Worm (Caenorhabditis elegans) whole organism, L1 larva: ENCODE data around the gene cope-1.

ENCODE experiments used
- C34B4.2 ChIP-seq: sonication (generic microtip); optimal IDR thresholded peaks from 2 replicates; lab custom pipeline; 2017; ENCODE audit warnings: mild to moderate bottlenecking, missing genetic modification characterization, missing compliant biosample characterization
- alr-1 ChIP-seq: fragments of 200-800 bp; sonication (Bioruptor generic); optimal IDR thresholded peaks from 2 replicates; lab custom pipeline; 2018; ENCODE audit warnings: borderline replicate concordance, mild to moderate bottlenecking, missing genetic modification characterization, missing compliant biosample characterization
- aly-2 ChIP-seq: fragments of 150-350 bp; optimal IDR thresholded peaks from 2 replicates; lab custom pipeline; 2014; ENCODE audit warnings: missing biosample characterization, missing genetic modification characterization
- ama-1 ChIP-seq: fragments of 150-350 bp; optimal IDR thresholded peaks from 2 replicates; lab custom pipeline; 2014
- ceh-8 ChIP-seq: fragments of 200-800 bp; sonication (Bioruptor generic); optimal IDR thresholded peaks from 2 replicates; lab custom pipeline; 2018; ENCODE audit warnings: mild to moderate bottlenecking, missing genetic modification characterization, moderate library complexity, missing compliant biosample characterization
- ceh-82 ChIP-seq, 3 experiments: fragments of 150-350 bp in 1 of 3; sonication (generic microtip) in 2 of 3; optimal IDR thresholded peaks; 2 replicates each; lab custom pipeline; 2014 to 2017; ENCODE audit warnings: missing biosample characterization in 3 of 3, missing genetic modification characterization in 3 of 3
- ces-1 ChIP-seq: fragments of 150-350 bp; optimal IDR thresholded peaks from 2 replicates; lab custom pipeline; 2014; ENCODE audit warnings: missing biosample characterization, missing genetic modification reagents, missing genetic modification characterization
- dsc-1 ChIP-seq: sonication (generic microtip); optimal IDR thresholded peaks from 2 replicates; lab custom pipeline; 2016; ENCODE audit warnings: mild to moderate bottlenecking, missing genetic modification characterization, missing compliant biosample characterization
- egl-13 ChIP-seq: sonication (generic microtip); optimal IDR thresholded peaks from 2 replicates; lab custom pipeline; 2016; ENCODE audit warnings: missing genotype, missing genetic modification reagents, missing genetic modification characterization, missing compliant biosample characterization
- egl-27 ChIP-seq, 2 experiments: fragments of 150-350 bp in 1 of 2; sonication (generic microtip); optimal IDR thresholded peaks; 3 replicates each; lab custom pipeline; 2017 to 2018; ENCODE audit warnings: missing biosample characterization in 2 of 2, missing genetic modification characterization in 2 of 2, missing genetic modification reagents in 2 of 2
- elt-2 ChIP-seq: sonication (generic microtip); optimal IDR thresholded peaks from 2 replicates; lab custom pipeline; 2016; ENCODE audit warnings: missing genetic modification characterization, mild to moderate bottlenecking, inconsistent platforms, missing compliant biosample characterization, missing genetic modification reagents
- ets-5 ChIP-seq: fragments of 200-800 bp; sonication (Bioruptor generic); IDR thresholded peaks from 2 replicates; pipeline ENCODE4 v1.3.6; 2022; ENCODE audit warnings: missing genetic modification characterization, missing compliant biosample characterization
- fkh-10 ChIP-seq: sonication (generic microtip); optimal IDR thresholded peaks from 2 replicates; lab custom pipeline; 2017; ENCODE audit warnings: missing biosample characterization, missing genetic modification reagents, missing genetic modification characterization
- fkh-8 ChIP-seq: sonication (generic microtip); optimal IDR thresholded peaks from 2 replicates; lab custom pipeline; 2016; ENCODE audit warnings: mild to moderate bottlenecking, missing genetic modification characterization, missing compliant biosample characterization
- grh-1 ChIP-seq: fragments of 200-800 bp; sonication (Bioruptor generic); IDR thresholded peaks from 2 replicates; pipeline ENCODE4 v1.3.6; 2022; ENCODE audit warnings: missing genetic modification reagents, missing genetic modification characterization, missing compliant biosample characterization
- hlh-17 ChIP-seq: fragments of 200-800 bp; sonication (Bioruptor generic); optimal IDR thresholded peaks from 2 replicates; lab custom pipeline; 2018; ENCODE audit warnings: missing genetic modification characterization, mild to moderate bottlenecking, missing compliant biosample characterization, moderate library complexity, borderline replicate concordance
- hpl-2 ChIP-seq: fragments of 150-350 bp; optimal IDR thresholded peaks from 2 replicates; lab custom pipeline; 2014; ENCODE audit warnings: missing biosample characterization, missing genetic modification reagents, missing genetic modification characterization
- irx-1 ChIP-seq: sonication (generic microtip); optimal IDR thresholded peaks from 2 replicates; lab custom pipeline; 2016; ENCODE audit warnings: missing genetic modification characterization, missing compliant biosample characterization
- isw-1 ChIP-seq: fragments of 200-800 bp; sonication (Bioruptor generic); IDR thresholded peaks from 2 replicates; pipeline ENCODE4 v1.3.6; 2022; ENCODE audit warnings: missing genetic modification characterization, missing compliant biosample characterization
- jun-1 ChIP-seq: fragments of 150-350 bp; optimal IDR thresholded peaks from 2 replicates; lab custom pipeline; 2014; ENCODE audit warnings: missing biosample characterization, missing genetic modification reagents, missing genetic modification characterization
- lin-14 ChIP-seq: fragments of 200-800 bp; sonication (Bioruptor generic); optimal IDR thresholded peaks from 2 replicates; lab custom pipeline; 2018; ENCODE audit warnings: mild to moderate bottlenecking, missing genetic modification characterization, moderate library complexity, missing compliant biosample characterization
- lir-3 ChIP-seq: sonication (generic microtip); optimal IDR thresholded peaks from 2 replicates; lab custom pipeline; 2016; ENCODE audit warnings: mild to moderate bottlenecking, missing genetic modification characterization, moderate library complexity, missing compliant biosample characterization; ENCODE audit not compliant: poor library complexity
- mab-9 ChIP-seq: fragments of 200-800 bp; sonication (Bioruptor generic); IDR thresholded peaks from 2 replicates; pipeline ENCODE4 v1.3.6; 2022; ENCODE audit warnings: missing genetic modification reagents, missing genetic modification characterization, missing compliant biosample characterization
- mef-2 ChIP-seq: fragments of 150-350 bp; optimal IDR thresholded peaks from 2 replicates; lab custom pipeline; 2014; ENCODE audit warnings: missing biosample characterization, missing genetic modification characterization
- nhr-11 ChIP-seq: fragments of 150-350 bp; optimal IDR thresholded peaks from 2 replicates; lab custom pipeline; 2014; ENCODE audit warnings: missing biosample characterization, missing genetic modification characterization
- nhr-12 ChIP-seq: sonication (generic microtip); optimal IDR thresholded peaks from 2 replicates; lab custom pipeline; 2017; ENCODE audit warnings: missing biosample characterization, missing genetic modification characterization
- nhr-20 ChIP-seq: sonication (generic microtip); optimal IDR thresholded peaks from 2 replicates; lab custom pipeline; 2016; ENCODE audit warnings: mild to moderate bottlenecking, missing genetic modification characterization, missing compliant biosample characterization
- nhr-237 ChIP-seq: fragments of 150-350 bp; optimal IDR thresholded peaks from 2 replicates; lab custom pipeline; 2014; ENCODE audit warnings: missing biosample characterization, missing genetic modification characterization
- nhr-28 ChIP-seq: fragments of 150-350 bp; optimal IDR thresholded peaks from 2 replicates; lab custom pipeline; 2014; ENCODE audit warnings: missing biosample characterization, missing genetic modification characterization
- nhr-47 ChIP-seq: sonication (generic microtip); optimal IDR thresholded peaks from 2 replicates; lab custom pipeline; 2016; ENCODE audit warnings: mild to moderate bottlenecking, missing genetic modification characterization, moderate library complexity, missing compliant biosample characterization
- nhr-71 ChIP-seq: sonication (generic microtip); optimal IDR thresholded peaks from 2 replicates; lab custom pipeline; 2016; ENCODE audit warnings: mild to moderate bottlenecking, missing genetic modification characterization, moderate library complexity, missing compliant biosample characterization
- nhr-76 ChIP-seq: sonication (generic microtip); optimal IDR thresholded peaks from 2 replicates; lab custom pipeline; 2017; ENCODE audit warnings: missing biosample characterization, missing genetic modification characterization
- nhr-77 ChIP-seq: fragments of 150-350 bp; optimal IDR thresholded peaks from 2 replicates; lab custom pipeline; 2014; ENCODE audit warnings: missing biosample characterization, missing genetic modification characterization
- nhr-84 ChIP-seq: sonication (generic microtip); optimal IDR thresholded peaks from 2 replicates; lab custom pipeline; 2017; ENCODE audit warnings: missing biosample characterization, missing genetic modification characterization
- nhr-85 ChIP-seq: sonication (generic microtip); peaks from one replicate; lab custom pipeline; 2016; ENCODE audit warnings: missing genetic modification characterization, inconsistent platforms, missing compliant biosample characterization
- nhr-90 ChIP-seq: sonication (generic microtip); optimal IDR thresholded peaks from 2 replicates; lab custom pipeline; 2016; ENCODE audit warnings: mild to moderate bottlenecking, missing genetic modification characterization, missing compliant biosample characterization; ENCODE audit not compliant: poor library complexity
- pag-3 ChIP-seq: sonication (generic microtip); optimal IDR thresholded peaks from 2 replicates; lab custom pipeline; 2017; ENCODE audit warnings: missing genetic modification characterization, mild to moderate bottlenecking, missing compliant biosample characterization, antibody characterized with exemption, borderline replicate concordance; ENCODE audit not compliant: insufficient read depth
- pax-3 ChIP-seq: fragments of 200-800 bp; sonication (Bioruptor generic); optimal IDR thresholded peaks from 2 replicates; lab custom pipeline; 2018; ENCODE audit warnings: mild to moderate bottlenecking, missing genetic modification characterization, moderate library complexity, missing compliant biosample characterization
- pqm-1 ChIP-seq: sonication (generic microtip); optimal IDR thresholded peaks from 3 replicates; lab custom pipeline; 2017; ENCODE audit warnings: missing biosample characterization, missing genetic modification characterization
- skn-1 ChIP-seq: fragments of 150-350 bp; optimal IDR thresholded peaks from 2 replicates; lab custom pipeline; 2014; ENCODE audit warnings: missing biosample characterization, missing genetic modification characterization
- snpc-4 ChIP-seq: fragments of 150-350 bp; optimal IDR thresholded peaks from 2 replicates; lab custom pipeline; 2014; ENCODE audit warnings: missing biosample characterization, missing genetic modification characterization
- snu-23 ChIP-seq: sonication (generic microtip); optimal IDR thresholded peaks from 2 replicates; lab custom pipeline; 2016; ENCODE audit warnings: missing genetic modification characterization, missing compliant biosample characterization
- sox-4 ChIP-seq: sonication (generic microtip); optimal IDR thresholded peaks from 2 replicates; lab custom pipeline; 2016; ENCODE audit warnings: missing genetic modification characterization, missing compliant biosample characterization
- sup-37 ChIP-seq: fragments of 200-800 bp; sonication (Bioruptor generic); optimal IDR thresholded peaks from 2 replicates; lab custom pipeline; 2018; ENCODE audit warnings: mild to moderate bottlenecking, missing genetic modification characterization, missing compliant biosample characterization
- swsn-7 ChIP-seq: sonication (generic microtip); optimal IDR thresholded peaks from 2 replicates; lab custom pipeline; 2016; ENCODE audit warnings: missing genetic modification characterization, missing compliant biosample characterization
- tbx-2 ChIP-seq: sonication (generic microtip); optimal IDR thresholded peaks from 2 replicates; lab custom pipeline; 2016; ENCODE audit warnings: missing genetic modification characterization, missing compliant biosample characterization
- unc-130 ChIP-seq: fragments of 150-350 bp; optimal IDR thresholded peaks from 2 replicates; lab custom pipeline; 2017; ENCODE audit warnings: missing biosample characterization, missing genetic modification characterization, inconsistent platforms
- unc-30 ChIP-seq: sonication (generic microtip); optimal IDR thresholded peaks from 2 replicates; lab custom pipeline; 2017; ENCODE audit warnings: missing biosample characterization, missing genetic modification characterization
- zip-4 ChIP-seq: fragments of 200-800 bp; sonication (Bioruptor generic); optimal IDR thresholded peaks from 2 replicates; lab custom pipeline; 2018; ENCODE audit warnings: mild to moderate bottlenecking, missing genetic modification characterization, moderate library complexity, missing compliant biosample characterization
- ztf-11 ChIP-seq, 2 experiments: sonication (generic microtip); optimal IDR thresholded peaks; 2 replicates each; lab custom pipeline; 2016 to 2017; ENCODE audit warnings: missing genetic modification characterization in 2 of 2, missing biosample characterization in 1 of 2, missing compliant biosample characterization in 1 of 2
- ztf-4 ChIP-seq: fragments of 150-350 bp; optimal IDR thresholded peaks from 2 replicates; lab custom pipeline; 2014; ENCODE audit warnings: missing biosample characterization, missing genetic modification characterization

The cope-1 gene

DNA sequence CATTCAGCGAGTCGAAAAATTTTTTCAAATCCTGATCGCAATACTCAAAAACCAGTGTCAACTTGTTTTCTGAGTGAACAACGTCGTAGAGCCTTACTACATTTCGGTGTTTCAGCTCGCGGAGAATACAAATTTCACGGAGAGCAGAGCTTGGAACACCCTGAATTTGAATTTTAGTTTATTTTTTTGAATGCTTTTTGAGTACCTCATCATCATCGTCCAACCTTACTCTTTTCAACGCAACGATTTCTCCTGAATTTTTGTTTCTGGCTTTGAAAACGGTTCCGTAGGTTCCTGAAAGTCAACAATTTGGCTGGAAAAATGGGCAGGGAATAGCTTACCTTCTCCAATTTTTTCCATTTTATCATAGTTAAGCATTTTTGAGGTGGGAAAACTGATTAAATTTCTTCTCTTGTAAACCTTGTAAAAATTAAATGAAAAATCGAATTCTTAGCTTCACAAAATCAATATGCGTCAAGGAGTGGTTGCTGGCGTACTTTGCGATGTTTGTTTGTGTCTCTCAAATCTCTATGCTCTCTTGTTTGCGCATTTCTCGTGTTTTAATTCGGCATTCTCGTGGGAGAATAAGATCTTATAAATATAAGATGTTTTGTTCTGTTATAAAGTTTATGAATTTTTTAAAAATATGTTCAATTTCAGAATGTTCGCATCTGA, 40.0 kb downstream of the cope-1 start, which contains the start of gene cdk-5:
cdk-5 (minus strand) TSS at position 425 of the 675 bp plus-strand sequence.
- TF ChIP-seq hlh-17 (no peak), nhr-84 (tag; lab: Kevin White, UChicago) (no peak), irx-1 (peak; percentile 93), ets-5 (GFP tag; lab: Robert Waterston, UW) (no peak), pax-3 (tag; lab: Kevin White, UChicago) (peak; percentile 83), mef-2 (tag; lab: Kevin White, UChicago) (peak; percentile 2), tbx-2 (tag; lab: Kevin White, UChicago) (peak; percentile 97), zip-4 (peak; percentile 86), nhr-237 (tag; lab: Kevin White, UChicago) (peak; percentile 55), elt-2 (tag; lab: Kevin White, UChicago) (peak; percentile 75), jun-1 (tag; lab: Kevin White, UChicago) (peak; percentile 86), snu-23 (peak; percentile 98), ama-1 (lab: Kevin White, UChicago) (peak; percentile 93), unc-30 (tag; lab: Kevin White, UChicago) (peak; percentile 84), dsc-1 (tag; lab: Kevin White, UChicago) (peak; percentile 97), nhr-76 (tag; lab: Kevin White, UChicago) (no peak), aly-2 (tag; lab: Kevin White, UChicago) (peak; percentile 96), lin-14 (GFP tag; lab: Kevin White, UChicago) (peak; percentile 90), swsn-7 (tag; lab: Kevin White, UChicago) (peak; percentile 97), unc-130 (tag; lab: Kevin White, UChicago) (peak; percentile 93), nhr-77 (tag; lab: Kevin White, UChicago) (peak; percentile 81), snpc-4 (tag; lab: Kevin White, UChicago) (peak; percentile 87), fkh-10 (peak; percentile 58), nhr-20 (tag; lab: Kevin White, UChicago) (peak; percentile 95), C34B4.2 (no peak), alr-1 (tag; lab: Kevin White, UChicago) (no peak), mab-9 (GFP tag; lab: Robert Waterston, UW) (peak; percentile 81), sox-4 (tag; lab: Kevin White, UChicago) (peak; percentile 82), sup-37 (GFP tag; lab: Kevin White, UChicago) (peak; percentile 50), nhr-47 (tag; lab: Kevin White, UChicago) (peak; percentile 98), nhr-28 (no peak), nhr-12 (tag; lab: Kevin White, UChicago) (peak; percentile 33), hpl-2 (peak; percentile 83), egl-27 (tag; optimal IDR thresholded peaks at IDR 0.05; lab: Kevin White, UChicago) (no peak), pag-3 (tag; lab: Kevin White, UChicago) (no peak), pqm-1 (tag; lab: Kevin White, UChicago) (no peak), nhr-71 (peak; percentile 98), grh-1 (GFP tag; lab: Robert Waterston, UW) (peak; percentile 87), ztf-11 (tag; optimal IDR thresholded peaks at IDR 0.05; lab: Kevin White, UChicago) (peak in 1 of 2 experiments; percentile 78), fkh-8 (tag; lab: Kevin White, UChicago) (peak; percentile 83), skn-1 (tag; lab: Kevin White, UChicago) (peak; percentile 91), ztf-4 (tag; lab: Kevin White, UChicago) (peak; percentile 84), nhr-90 (tag; lab: Kevin White, UChicago) (peak; percentile 94), ceh-82 (tag; optimal IDR thresholded peaks at IDR 0.05; lab: Kevin White, UChicago) (peak; percentile 89 to 93 (median 90)), ces-1 (GFP tag; lab: Kevin White, UChicago) (no peak), ceh-8 (GFP tag; lab: Kevin White, UChicago) (peak; percentile 92), isw-1 (GFP tag; lab: Robert Waterston, UW) (peak; percentile 94), nhr-85 (tag; lab: Kevin White, UChicago) (peak; percentile 94), lir-3 (peak; percentile 87), nhr-11 (tag; lab: Kevin White, UChicago) (peak; percentile 76), egl-13 (tag; lab: Kevin White, UChicago) (peak; percentile 87)
